Fruit fly (Drosophila melanogaster): Measurements from ENCODE around the gene gudu.

dm6 chr2L:7386555-7387420 is 1.5 kb upstream of the gudu start:
- TF ChIP-seq CG8478 (optimal IDR thresholded peaks at IDR 0.05), result no peak
- TF ChIP-seq EcR (GFP tag; optimal IDR thresholded peaks at IDR 0.05), result no peak
- no peak for TF ChIP-seq Dll (optimal IDR thresholded peaks at IDR 0.05)
- TF ChIP-seq usp (GFP tag; optimal IDR thresholded peaks at IDR 0.05), result no peak
- no peak for TF ChIP-seq psq (optimal IDR thresholded peaks at IDR 0.05)
- peak; percentile 55 for TF ChIP-seq pan (optimal IDR thresholded peaks at IDR 0.05)
